Worm (Caenorhabditis elegans): ENCODE measurements around the gene ced-11.

ce11 chrIII:9138601-9139000, 19.2 kb downstream of the ced-11 start, which contains the start of gene ZK512.7:
- TF ChIP-seq flt-1 (GFP tag; IDR thresholded peaks at IDR 0.05) (no peak), ztf-29 (GFP tag; IDR thresholded peaks at IDR 0.05) (no peak), ztf-23 (GFP tag; IDR thresholded peaks at IDR 0.05) (no peak), tab-1 (GFP tag; IDR thresholded peaks at IDR 0.05) (no peak), klf-2 (GFP tag; conservative IDR thresholded peaks at IDR 0.05) (no peak), T22C8.4 (GFP tag; IDR thresholded peaks at IDR 0.05) (no peak), med-1 (GFP tag; optimal IDR thresholded peaks at IDR 0.05; ENCODE audit: insufficient read depth) (no peak), cog-1 (tag; optimal IDR thresholded peaks at IDR 0.05) (no peak)
